Fruit fly (Drosophila melanogaster) whole organism, adult: ENCODE data around the gene galla-2.
A peak's percentile ranks its signal among the peaks of the same experiment; 100 is the strongest.

Source experiments
- CG11617 ChIP-seq: fragments of 200-800 bp; sonication (Bioruptor generic); optimal IDR thresholded peaks from 2 replicates; lab custom pipeline; 2017; ENCODE audit warnings: mild to moderate bottlenecking, missing biosample characterization, missing genetic modification reagents, missing genetic modification characterization
- CG12768 ChIP-seq: fragments of 200-800 bp; sonication (Bioruptor generic); optimal IDR thresholded peaks from 2 replicates; lab custom pipeline; 2017; ENCODE audit warnings: missing biosample characterization, missing genetic modification characterization, mild to moderate bottlenecking, moderate library complexity, missing genetic modification reagents
- CG14711 ChIP-seq: fragments of 200-800 bp; sonication (Bioruptor generic); optimal IDR thresholded peaks from 2 replicates; lab custom pipeline; 2018; ENCODE audit warnings: missing biosample characterization, mild to moderate bottlenecking, missing genetic modification characterization, moderate library complexity
- CG1620 ChIP-seq: fragments of 200-800 bp; sonication (Bioruptor generic); optimal IDR thresholded peaks from 2 replicates; lab custom pipeline; 2016; ENCODE audit warnings: missing biosample characterization, missing genetic modification characterization
- CG33017 ChIP-seq: fragments of 200-800 bp; sonication (Bioruptor generic); optimal IDR thresholded peaks from 2 replicates; lab custom pipeline; 2018; ENCODE audit warnings: missing biosample characterization, mild to moderate bottlenecking, missing genetic modification characterization, moderate library complexity
- CG5204 ChIP-seq: fragments of 200-800 bp; sonication (Bioruptor generic); optimal IDR thresholded peaks from 2 replicates; lab custom pipeline; 2016; ENCODE audit warnings: missing biosample characterization, missing genetic modification characterization
- CG7045 ChIP-seq: fragments of 200-800 bp; sonication (Bioruptor generic); optimal IDR thresholded peaks from 2 replicates; lab custom pipeline; 2017; ENCODE audit warnings: missing biosample characterization, mild to moderate bottlenecking, missing genetic modification characterization
- CG7101 ChIP-seq: fragments of 200-800 bp; sonication (Bioruptor generic); optimal IDR thresholded peaks from 2 replicates; lab custom pipeline; 2018; ENCODE audit warnings: missing biosample characterization, mild to moderate bottlenecking, missing genetic modification characterization, moderate library complexity
- Clk ChIP-seq: fragments of 200-800 bp; sonication (Bioruptor generic); optimal IDR thresholded peaks from 2 replicates; lab custom pipeline; 2017; ENCODE audit warnings: missing biosample characterization, missing genetic modification characterization
- Crg-1 ChIP-seq: fragments of 200-800 bp; sonication (Bioruptor generic); optimal IDR thresholded peaks from 2 replicates; lab custom pipeline; 2016; ENCODE audit warnings: missing biosample characterization, missing genetic modification characterization
- Hr96 ChIP-seq: fragments of 200-800 bp; sonication (Bioruptor generic); optimal IDR thresholded peaks from 2 replicates; lab custom pipeline; 2016; ENCODE audit warnings: missing biosample characterization, missing genetic modification characterization
- Mnt ChIP-seq: fragments of 200-800 bp; sonication (Bioruptor generic); optimal IDR thresholded peaks from 2 replicates; lab custom pipeline; 2016; ENCODE audit warnings: missing biosample characterization, mild to moderate bottlenecking, missing genetic modification characterization
- bab1 ChIP-seq: fragments of 200-800 bp; sonication (Bioruptor generic); optimal IDR thresholded peaks from 3 replicates; lab custom pipeline; 2019; ENCODE audit warnings: missing biosample characterization, mild to moderate bottlenecking, missing genetic modification characterization, moderate library complexity
- cic ChIP-seq: fragments of 200-800 bp; sonication (Bioruptor generic); optimal IDR thresholded peaks from 2 replicates; lab custom pipeline; 2017; ENCODE audit warnings: missing biosample characterization, mild to moderate bottlenecking, missing genetic modification characterization, moderate library complexity
- cnc ChIP-seq, 2 experiments: fragments of >200 bp; optimal IDR thresholded peaks; 2 replicates each; lab custom pipeline; 2017
- kay ChIP-seq: fragments of 200-800 bp; sonication (Bioruptor generic); peaks from one replicate; lab custom pipeline; 2016; ENCODE audit warnings: missing biosample characterization, missing genetic modification characterization, borderline replicate concordance
- ovo ChIP-seq: fragments of 200-800 bp; sonication (Bioruptor generic); optimal IDR thresholded peaks from 2 replicates; lab custom pipeline; 2016; ENCODE audit warnings: missing biosample characterization, missing genetic modification characterization
- pad ChIP-seq: fragments of 200-800 bp; sonication (Bioruptor generic); optimal IDR thresholded peaks from 3 replicates; lab custom pipeline; 2017; ENCODE audit warnings: missing biosample characterization, missing genetic modification characterization, mild to moderate bottlenecking, moderate library complexity, missing genetic modification reagents
- tj ChIP-seq: fragments of 200-800 bp; sonication (Bioruptor generic); optimal IDR thresholded peaks from 3 replicates; lab custom pipeline; 2017; ENCODE audit warnings: missing biosample characterization, mild to moderate bottlenecking, missing genetic modification characterization, moderate library complexity
- toe ChIP-seq: fragments of 200-800 bp; sonication (Bioruptor generic); optimal IDR thresholded peaks from 2 replicates; lab custom pipeline; 2016; ENCODE audit warnings: missing biosample characterization, missing genetic modification characterization

The galla-2 gene

dm6 chr3L:10857515-10858023 is 25.1 kb upstream of the galla-2 start:
- TF ChIP-seq pad (GFP tag; lab: Kevin White, UChicago) (peak; percentile 82), CG5204 (GFP tag; lab: Kevin White, UChicago) (no peak), Hr96 (GFP tag; lab: Kevin White, UChicago) (peak; percentile 54), CG7101 (tag; lab: Kevin White, UChicago) (peak; percentile 39), toe (peak; percentile 5), tj (GFP tag; lab: Kevin White, UChicago) (peak; percentile 11), CG11617 (GFP tag; lab: Kevin White, UChicago) (no peak), bab1 (GFP tag; lab: Kevin White, UChicago) (no peak), kay (peak; percentile 69), CG1620 (GFP tag; lab: Kevin White, UChicago) (no peak), Mnt (GFP tag; lab: Kevin White, UChicago) (peak; percentile 51), CG7045 (GFP tag; lab: Kevin White, UChicago) (no peak), CG33017 (tag; lab: Kevin White, UChicago) (peak; percentile 55), Clk (GFP tag; lab: Kevin White, UChicago) (no peak), CG14711 (tag; lab: Kevin White, UChicago) (peak; percentile 20), cic (peak; percentile 73), CG12768 (GFP tag; lab: Kevin White, UChicago) (peak; percentile 64), cnc (optimal IDR thresholded peaks at IDR 0.05; lab: Kevin White, UChicago) (no peak), Crg-1 (GFP tag; lab: Kevin White, UChicago) (no peak), ovo (no peak)

dm6 chr3L:10858569-10858968 is 24.1 kb upstream of the galla-2 start:
- TF ChIP-seq Hr96 (GFP tag; lab: Kevin White, UChicago) (no peak), Mnt (GFP tag; lab: Kevin White, UChicago) (no peak), CG11617 (GFP tag; lab: Kevin White, UChicago) (no peak), pad (GFP tag; lab: Kevin White, UChicago) (no peak), CG7045 (GFP tag; lab: Kevin White, UChicago) (no peak), CG14711 (tag; lab: Kevin White, UChicago) (no peak), bab1 (GFP tag; lab: Kevin White, UChicago) (no peak), Crg-1 (GFP tag; lab: Kevin White, UChicago) (no peak), Clk (GFP tag; lab: Kevin White, UChicago) (no peak), CG1620 (GFP tag; lab: Kevin White, UChicago) (no peak), CG12768 (GFP tag; lab: Kevin White, UChicago) (no peak), CG5204 (GFP tag; lab: Kevin White, UChicago) (no peak), tj (GFP tag; lab: Kevin White, UChicago) (no peak)

dm6 chr3L:10860042-10860643 is 22.5 kb upstream of the galla-2 start:
- no peak for TF ChIP-seq cnc (optimal IDR thresholded peaks at IDR 0.05; lab: Kevin White, UChicago)
- TF ChIP-seq Clk (GFP tag; lab: Kevin White, UChicago) = no peak
- TF ChIP-seq CG11617 (GFP tag; lab: Kevin White, UChicago) = no peak
- no peak for TF ChIP-seq CG12768 (GFP tag; lab: Kevin White, UChicago)
- no peak for TF ChIP-seq cic
- no peak for TF ChIP-seq pad (GFP tag; lab: Kevin White, UChicago)

dm6 chr3L:10861657-10862543 is 20.8 kb upstream of the galla-2 start:
- TF ChIP-seq CG33017 (tag; lab: Kevin White, UChicago) (no peak), cic (no peak), kay (no peak), ovo (no peak), CG11617 (GFP tag; lab: Kevin White, UChicago) (no peak), CG7045 (GFP tag; lab: Kevin White, UChicago) (no peak), Clk (GFP tag; lab: Kevin White, UChicago) (no peak), Mnt (GFP tag; lab: Kevin White, UChicago) (no peak), cnc (optimal IDR thresholded peaks at IDR 0.05; lab: Kevin White, UChicago) (no peak), pad (GFP tag; lab: Kevin White, UChicago) (no peak), CG14711 (tag; lab: Kevin White, UChicago) (no peak), CG12768 (GFP tag; lab: Kevin White, UChicago) (no peak), CG5204 (GFP tag; lab: Kevin White, UChicago) (no peak), toe (no peak), tj (GFP tag; lab: Kevin White, UChicago) (no peak), Hr96 (GFP tag; lab: Kevin White, UChicago) (no peak), CG1620 (GFP tag; lab: Kevin White, UChicago) (no peak), CG7101 (tag; lab: Kevin White, UChicago) (no peak), bab1 (GFP tag; lab: Kevin White, UChicago) (no peak), Crg-1 (GFP tag; lab: Kevin White, UChicago) (no peak)
